Fruit fly (Drosophila melanogaster): ENCODE data around the gene CG14974.

CG14974 gene

dm6 chr3L:3616344-3616743 lies 4.5 kb downstream of the CG14974 start (continued):
- TF ChIP-seq CG2199 (GFP tag; IDR thresholded peaks at IDR 0.05): no peak; the same call in 2 of the 3 replicates
- peak; percentile 86 for TF ChIP-seq CG9876 (GFP tag; optimal IDR thresholded peaks at IDR 0.05)
- no peak for TF ChIP-seq CG10274 (GFP tag; optimal IDR thresholded peaks at IDR 0.05)
- TF ChIP-seq sens (GFP tag): peak; percentile 64
- TF ChIP-seq CG31224 (GFP tag; IDR thresholded peaks at IDR 0.05): 0 out of 2 replicates have a peak, but pooled peaks have one; percentile 28
- no peak for TF ChIP-seq CG1832 (GFP tag; optimal IDR thresholded peaks at IDR 0.05)
- TF ChIP-seq CG10209 (GFP tag; optimal IDR thresholded peaks at IDR 0.05): peak; percentile 70
- no peak for TF ChIP-seq dimm (GFP tag; IDR thresholded peaks at IDR 0.05)
- peak; percentile 79 for TF ChIP-seq bab2 (GFP tag; optimal IDR thresholded peaks at IDR 0.05)
- TF ChIP-seq seq (GFP tag; IDR thresholded peaks at IDR 0.05): no peak; the same call in 1 of the 2 replicates
- peak; percentile 81 for TF ChIP-seq bcd (GFP tag; optimal IDR thresholded peaks at IDR 0.05)
- no peak for TF ChIP-seq Dref (GFP tag; IDR thresholded peaks at IDR 0.05)
- TF ChIP-seq CG5953 (GFP tag; IDR thresholded peaks at IDR 0.05): peak; percentile 51; the same call in 1 of the 2 replicates
- 0 out of 2 replicates have a peak, but pooled peaks have one; percentile 27 for TF ChIP-seq E2f2 (GFP tag; IDR thresholded peaks at IDR 0.05)
- TF ChIP-seq CG4328 (GFP tag; optimal IDR thresholded peaks at IDR 0.05): peak; percentile 51
- TF ChIP-seq Drgx (GFP tag; IDR thresholded peaks at IDR 0.05): no peak
- TF ChIP-seq Fer3 (tag; optimal IDR thresholded peaks at IDR 0.05): peak; percentile 75
- TF ChIP-seq BEAF-32 (GFP tag; optimal IDR thresholded peaks at IDR 0.05): no peak
- peak; percentile 30 for TF ChIP-seq CG2116 (GFP tag; optimal IDR thresholded peaks at IDR 0.05)
- TF ChIP-seq CG10366 (GFP tag; IDR thresholded peaks at IDR 0.05): peak; percentile 84
- TF ChIP-seq dysf (GFP tag; IDR thresholded peaks at IDR 0.05): peak; percentile 87
- TF ChIP-seq scrt (GFP tag; optimal IDR thresholded peaks at IDR 0.05): peak; percentile 7
- TF ChIP-seq dmrt99B (tag; optimal IDR thresholded peaks at IDR 0.05): peak; percentile 71
- peak; percentile 45 for TF ChIP-seq CG11398 (GFP tag; optimal IDR thresholded peaks at IDR 0.05)
- TF ChIP-seq Ssrp (tag; optimal IDR thresholded peaks at IDR 0.05): peak; percentile 68
- TF ChIP-seq CG8281 (tag; optimal IDR thresholded peaks at IDR 0.05): no peak
- TF ChIP-seq zfh1 (GFP tag; IDR thresholded peaks at IDR 0.05): peak; percentile 89
- TF ChIP-seq trem (tag; optimal IDR thresholded peaks at IDR 0.05): peak; percentile 57
- TF ChIP-seq HLH3B (GFP tag; IDR thresholded peaks at IDR 0.05): peak; percentile 68
- peak; percentile 84 for TF ChIP-seq CG32772 (GFP tag; IDR thresholded peaks at IDR 0.05)
- TF ChIP-seq twi (tag; optimal IDR thresholded peaks at IDR 0.05): peak; percentile 70
- TF ChIP-seq dan (GFP tag; IDR thresholded peaks at IDR 0.05): no peak
- peak; percentile 67 for TF ChIP-seq jumu (GFP tag; optimal IDR thresholded peaks at IDR 0.05)
- TF ChIP-seq Six4 (GFP tag; optimal IDR thresholded peaks at IDR 0.05): peak; percentile 79
- peak; percentile 98 for TF ChIP-seq Med (GFP tag)
- peak; percentile 30 for TF ChIP-seq eyg (GFP tag; optimal IDR thresholded peaks at IDR 0.05)
- peak; percentile 38 for TF ChIP-seq CG12299 (tag; optimal IDR thresholded peaks at IDR 0.05)
- peak; percentile 93 for TF ChIP-seq CG5245 (GFP tag; optimal IDR thresholded peaks at IDR 0.05)
- no peak for TF ChIP-seq pros (GFP tag; optimal IDR thresholded peaks at IDR 0.05)
- TF ChIP-seq Fer1 (GFP tag; optimal IDR thresholded peaks at IDR 0.05): peak; percentile 69
- peak; percentile 39; the same call in 1 of the 3 replicates for TF ChIP-seq sr (GFP tag; IDR thresholded peaks at IDR 0.05)
- TF ChIP-seq stc (GFP tag; IDR thresholded peaks at IDR 0.05): 0 out of 2 replicates have a peak, but pooled peaks have one; percentile 17
- TF ChIP-seq CG12391 (tag; optimal IDR thresholded peaks at IDR 0.05): peak; percentile 69
- TF ChIP-seq sob (GFP tag; IDR thresholded peaks at IDR 0.05): peak; percentile 84
- no peak for TF ChIP-seq CG18011 (GFP tag; optimal IDR thresholded peaks at IDR 0.05)
- peak; percentile 73 for TF ChIP-seq CG17328 (GFP tag; IDR thresholded peaks at IDR 0.05)
- TF ChIP-seq CG8290 (GFP tag; optimal IDR thresholded peaks at IDR 0.05): peak; percentile 78
- TF ChIP-seq CG8290 (tag; optimal IDR thresholded peaks at IDR 0.05): peak in 1 of 2 experiments; percentile 86
- peak; percentile 55 for TF ChIP-seq esg (GFP tag; conservative IDR thresholded peaks at IDR 0.05)
- TF ChIP-seq hkb (optimal IDR thresholded peaks at IDR 0.05): no peak
- peak; percentile 59 for TF ChIP-seq hkb (GFP tag; IDR thresholded peaks at IDR 0.05)
- TF ChIP-seq CG7928 (GFP tag; optimal IDR thresholded peaks at IDR 0.05): no peak

All from whole organism, embryonic.